Fruit fly (Drosophila melanogaster) S2 (cell line): Measurements from ENCODE around the gene CG14111.

Experiments used
- CG8478 ChIP-seq: fragments of >200 bp; optimal IDR thresholded peaks from 2 replicates; lab custom pipeline; 2018
- CTCF ChIP-seq, 2 experiments: fragments of >200 bp; optimal IDR thresholded peaks; 2 replicates each; lab custom pipeline; 2018

CG14111 gene

DNA sequence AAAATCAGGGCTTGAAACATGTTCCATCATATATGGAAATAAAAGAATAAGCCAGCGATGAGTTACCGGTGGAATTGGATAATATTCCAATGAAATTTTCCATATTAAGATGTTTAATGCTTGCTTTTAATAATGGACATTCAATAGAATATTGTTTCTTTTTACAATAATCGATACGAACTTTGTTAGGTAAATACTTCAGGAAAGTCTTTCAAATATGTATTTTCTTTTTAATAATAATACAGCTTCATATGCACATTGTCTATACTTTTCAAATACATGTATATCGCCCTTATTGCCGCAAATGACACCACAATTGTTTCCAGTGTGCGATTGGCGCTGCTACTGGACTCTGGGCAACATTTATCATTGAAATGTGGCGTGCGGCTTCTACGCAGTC is 29.1 kb downstream of the CG14111 start:
- TF ChIP-seq CTCF (optimal IDR thresholded peaks at IDR 0.05; lab: Kevin White, UChicago) (no peak), CG8478 (lab: Kevin White, UChicago) (no peak)

DNA sequence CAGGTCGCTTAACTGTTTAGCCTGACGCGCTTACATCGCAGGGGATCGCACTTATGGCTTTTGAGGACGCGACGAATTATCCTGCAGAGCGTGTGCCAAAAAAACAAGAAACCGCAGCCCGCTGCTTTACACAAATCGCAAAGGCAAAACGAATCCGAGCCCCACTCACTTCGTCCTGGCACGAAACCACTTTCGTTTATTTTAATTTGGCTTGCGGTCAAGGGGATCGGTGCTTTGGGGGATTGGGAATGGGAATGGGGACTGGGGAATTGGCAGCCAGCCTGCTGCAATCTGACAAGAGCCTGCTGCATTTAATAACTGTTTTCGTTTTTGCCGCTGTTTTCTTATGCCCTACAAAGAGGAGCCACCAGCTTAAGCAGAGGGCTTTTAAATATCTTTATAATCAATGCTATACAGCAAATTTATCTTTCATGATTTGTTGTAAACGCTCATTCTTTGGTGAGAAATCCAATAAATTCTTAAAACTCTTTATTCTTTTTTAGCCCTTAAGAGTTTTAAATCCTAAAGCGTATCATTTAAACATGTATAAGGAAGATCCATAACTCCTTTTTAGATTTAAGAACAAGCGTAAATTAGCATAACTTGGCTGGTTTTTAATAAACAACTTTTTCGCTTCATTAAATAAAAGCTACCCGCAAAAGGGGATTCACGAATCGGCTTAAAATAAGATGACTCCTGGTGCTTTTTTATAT is 32.2 kb downstream of the CG14111 start:
- no peak for TF ChIP-seq CTCF (optimal IDR thresholded peaks at IDR 0.05; lab: Kevin White, UChicago)

dm6 chr3L:13410999-13411398 is 33.2 kb downstream of the CG14111 start:
- TF ChIP-seq CG8478 (lab: Kevin White, UChicago) (no peak), CTCF (optimal IDR thresholded peaks at IDR 0.05; lab: Kevin White, UChicago) (peak; percentile 81 to 96)

- TF ChIP-seq CTCF (optimal IDR thresholded peaks at IDR 0.05; lab: Kevin White, UChicago) (no peak), CG8478 (lab: Kevin White, UChicago) (no peak)
These were observed 34.6 kb downstream of the CG14111 start, which contains the start of the genes CG10222 and flr for dm6 chr3L:13412200-13412885. TSS of gene CG10222 (minus strand) at chr3L:13412453. TSS of gene flr (plus strand) at chr3L:13412843.

DNA sequence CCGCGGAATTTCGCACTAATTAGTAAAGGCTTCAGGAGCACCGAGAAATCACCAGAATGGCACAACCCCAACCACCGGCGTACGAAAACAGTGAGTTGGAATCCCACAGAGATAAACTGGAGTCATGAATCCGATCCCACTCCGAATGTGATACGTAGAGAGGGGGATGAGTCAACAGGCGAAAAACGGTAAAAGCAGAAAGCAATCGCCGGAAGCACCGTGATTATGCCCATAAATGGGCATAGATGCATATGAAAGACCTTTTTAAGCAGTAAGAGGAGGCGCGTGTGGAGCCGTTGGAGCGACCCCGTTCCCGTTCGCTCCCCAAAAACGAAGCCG is 35.1 kb downstream of the CG14111 start:
- TF ChIP-seq CG8478 (lab: Kevin White, UChicago): no peak
- TF ChIP-seq CTCF (optimal IDR thresholded peaks at IDR 0.05; lab: Kevin White, UChicago): no peak

DNA sequence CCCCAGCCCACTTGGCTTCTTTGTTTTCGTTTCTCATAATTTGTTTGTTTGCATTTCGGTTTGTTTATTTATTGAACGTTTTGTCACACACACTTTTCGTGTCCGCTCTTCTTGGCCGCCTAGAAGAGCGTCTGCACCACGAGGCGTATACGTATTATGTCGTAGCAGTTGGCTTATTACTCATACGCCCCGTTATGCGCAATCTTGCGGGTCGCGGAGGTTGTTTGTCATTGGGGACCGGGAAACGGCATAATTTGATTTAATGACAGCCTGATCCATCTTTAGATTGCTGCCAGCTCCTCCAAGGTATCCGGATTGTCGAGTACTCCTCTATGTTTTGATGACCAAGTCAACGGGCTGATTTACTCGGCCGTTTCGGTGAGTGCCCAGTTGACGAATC is 42.5 kb downstream of the CG14111 start:
- no peak for TF ChIP-seq CG8478 (lab: Kevin White, UChicago)
- TF ChIP-seq CTCF (optimal IDR thresholded peaks at IDR 0.05; lab: Kevin White, UChicago): no peak

dm6 chr3L:13422286-13422787 is 44.6 kb downstream of the CG14111 start, which contains the start of gene CG32121:
TSS of gene CG32121 (minus strand) at chr3L:13422336.
- TF ChIP-seq CTCF (optimal IDR thresholded peaks at IDR 0.05; lab: Kevin White, UChicago) (no peak), CG8478 (lab: Kevin White, UChicago) (no peak)

- TF ChIP-seq CTCF (optimal IDR thresholded peaks at IDR 0.05; lab: Kevin White, UChicago): no peak
These were observed 46.3 kb downstream of the CG14111 start, which contains the start of gene CG33263 for dm6 chr3L:13424068-13424467. TSS of gene CG33263 (minus strand) at chr3L:13424168.

DNA sequence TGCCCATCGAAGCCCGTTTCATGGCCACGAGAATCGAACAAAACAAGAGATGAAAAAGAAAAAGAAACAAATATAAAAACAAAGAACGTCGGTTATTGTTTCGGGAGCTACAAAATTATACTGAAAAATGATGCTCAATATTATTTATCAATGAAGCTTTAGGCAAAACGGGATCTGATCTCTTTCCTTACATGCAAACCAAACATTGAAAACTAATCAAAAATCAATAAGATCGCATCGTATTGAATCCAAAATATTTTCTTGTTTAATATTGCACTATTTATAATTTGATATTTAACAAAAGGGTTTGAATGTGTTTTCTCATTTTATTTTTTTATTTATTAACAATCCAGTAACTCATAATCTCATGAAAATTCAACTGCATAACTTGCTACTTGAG is 47.8 kb downstream of the CG14111 start, which contains the start of gene CG14106:
Gene CG14106 (minus strand): TSS at position 101 of the 400 bp plus-strand sequence.
- TF ChIP-seq CG8478 (lab: Kevin White, UChicago) (no peak), CTCF (optimal IDR thresholded peaks at IDR 0.05; lab: Kevin White, UChicago) (no peak)

dm6 chr3L:13426573-13426972 is 48.8 kb downstream of the CG14111 start, which contains the start of gene CG14105:
TSS of gene CG14105 (minus strand) at chr3L:13426673.
- no peak for TF ChIP-seq CG8478 (lab: Kevin White, UChicago)
